Worm (Caenorhabditis elegans) whole organism, L4/young adult: ENCODE data around the gene lec-7.

Source experiments
- W03F9.2 ChIP-seq: fragments of 150-350 bp; optimal IDR thresholded peaks from 2 replicates; lab custom pipeline; 2014; ENCODE audit warnings: missing biosample characterization, missing genetic modification characterization
- dao-5 ChIP-seq: sonication (generic microtip); optimal IDR thresholded peaks from 2 replicates; lab custom pipeline; 2016; ENCODE audit warnings: missing genotype, missing genetic modification characterization, moderate library complexity, missing compliant biosample characterization
- him-1 ChIP-seq: sonication (generic microtip); optimal IDR thresholded peaks from 2 replicates; lab custom pipeline; 2016; ENCODE audit warnings: missing genotype, missing genetic modification reagents, missing genetic modification characterization, missing compliant biosample characterization

lec-7 gene

ce11 chrX:9842102-9842501 lies 9.7 kb upstream of the lec-7 start:
- TF ChIP-seq him-1 (tag; lab: Kevin White, UChicago) (no peak), W03F9.2 (tag; lab: Kevin White, UChicago) (no peak), dao-5 (tag; lab: Kevin White, UChicago) (no peak)

- no peak for TF ChIP-seq him-1 (tag; lab: Kevin White, UChicago)
- no peak for TF ChIP-seq dao-5 (tag; lab: Kevin White, UChicago)
- no peak for TF ChIP-seq W03F9.2 (tag; lab: Kevin White, UChicago)
Measured at ce11 chrX:9843568-9843967, 8.3 kb upstream of the lec-7 start.

ce11 chrX:9845916-9846315 lies 5.9 kb upstream of the lec-7 start:
- TF ChIP-seq dao-5 (tag; lab: Kevin White, UChicago), result no peak
- TF ChIP-seq him-1 (tag; lab: Kevin White, UChicago), result no peak
- TF ChIP-seq W03F9.2 (tag; lab: Kevin White, UChicago), result no peak

- TF ChIP-seq W03F9.2 (tag; lab: Kevin White, UChicago), result no peak
Measured at ce11 chrX:9846975-9847374, 4.9 kb upstream of the lec-7 start, which contains the start of gene vab-15. Gene vab-15 (plus strand): TSS chrX:9847275.

DNA sequence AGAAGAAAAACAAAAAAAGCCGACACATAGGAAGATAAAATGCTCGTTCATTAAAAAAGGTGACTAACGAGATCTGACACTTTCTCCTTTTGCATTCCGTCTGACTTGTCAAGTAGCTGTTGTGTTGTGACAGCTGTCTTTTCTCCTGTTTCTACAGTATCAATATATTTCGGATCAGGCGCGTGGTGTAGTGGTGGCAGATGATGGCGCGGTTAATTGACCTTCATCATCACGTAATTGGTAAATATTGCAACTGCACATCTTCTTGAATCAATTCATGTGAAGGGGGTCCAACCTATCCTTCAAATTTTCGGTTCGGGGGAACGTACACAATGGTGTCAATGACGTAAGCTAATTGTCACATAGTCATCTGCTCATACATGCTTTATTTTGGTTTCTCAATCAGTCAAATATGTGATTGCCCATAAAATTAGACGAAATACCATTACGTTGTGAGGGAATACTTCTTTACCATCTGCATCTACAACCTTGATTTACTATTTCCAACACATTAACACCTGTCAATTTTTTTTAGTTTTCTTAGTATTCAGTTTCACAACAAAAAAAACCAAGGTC lies 3.5 kb upstream of the lec-7 start:
- no peak for TF ChIP-seq dao-5 (tag; lab: Kevin White, UChicago)
- TF ChIP-seq W03F9.2 (tag; lab: Kevin White, UChicago), result no peak
- TF ChIP-seq him-1 (tag; lab: Kevin White, UChicago), result no peak

DNA sequence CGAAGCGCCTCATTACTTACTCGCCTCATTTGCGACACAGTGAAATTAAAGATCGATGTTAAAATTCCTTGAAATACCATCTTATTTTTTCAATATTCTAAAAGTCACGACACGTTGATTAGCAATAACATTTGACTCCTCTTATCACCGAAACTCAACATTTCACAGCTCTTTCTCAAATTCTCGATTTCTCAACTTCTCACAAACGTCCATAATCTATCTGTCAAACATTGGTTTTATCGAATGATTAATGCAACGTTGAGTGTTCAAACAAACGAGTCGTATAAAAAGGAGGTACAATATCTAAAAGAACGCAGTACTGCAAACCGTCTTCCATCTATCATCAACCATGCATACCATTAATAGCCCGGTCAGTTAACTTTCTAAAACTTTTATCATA lies 1.6 kb upstream of the lec-7 start, which contains the start of gene lec-8:
Gene lec-8, plus strand, starts transcription at position 314 of the 400 bp plus-strand sequence.
- TF ChIP-seq W03F9.2 (tag; lab: Kevin White, UChicago) (no peak), dao-5 (tag; lab: Kevin White, UChicago) (no peak), him-1 (tag; lab: Kevin White, UChicago) (no peak)

DNA sequence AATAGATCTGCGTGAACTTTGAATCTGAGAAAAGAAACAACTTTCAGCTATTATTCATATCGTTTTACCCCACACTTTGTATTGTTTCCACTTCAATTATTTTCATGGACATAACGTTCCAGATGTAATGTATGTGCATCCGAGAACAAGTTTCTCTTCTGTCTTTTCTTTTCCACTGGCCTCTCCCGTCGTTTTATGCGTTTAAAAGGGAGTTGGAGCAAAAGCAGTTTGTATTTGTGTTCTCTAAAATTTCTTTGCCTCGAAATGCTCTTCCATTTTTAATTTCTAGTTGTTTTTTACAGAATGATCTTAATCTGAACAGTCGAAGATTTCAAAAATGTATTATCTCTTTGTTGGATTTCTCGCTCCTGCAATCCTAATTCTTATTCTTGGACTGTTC lies 4.8 kb downstream of the lec-7 start, which contains the start of gene R07B1.11:
Gene R07B1.11, plus strand, starts transcription at position 301 of the 400 bp plus-strand sequence.
- TF ChIP-seq him-1 (tag; lab: Kevin White, UChicago) (no peak), W03F9.2 (tag; lab: Kevin White, UChicago) (no peak), dao-5 (tag; lab: Kevin White, UChicago) (no peak)

DNA sequence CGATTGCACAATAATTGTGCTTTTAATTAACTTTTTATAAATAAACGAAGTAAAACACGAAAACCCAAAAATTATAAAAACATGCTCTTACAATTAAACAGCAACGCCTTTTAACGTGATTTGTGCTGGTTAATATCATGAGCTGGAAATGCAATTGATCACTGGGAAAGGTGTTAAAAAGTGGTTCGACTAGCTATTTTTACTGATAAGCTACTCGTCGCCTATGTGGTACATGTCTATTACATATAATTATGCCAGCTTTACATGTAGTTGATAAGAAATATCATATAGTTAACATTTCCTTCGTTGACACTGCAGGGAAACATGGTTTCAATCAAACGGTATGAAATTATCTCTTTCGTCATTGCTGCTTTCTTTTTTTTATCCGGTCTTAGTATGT lies 6.2 kb downstream of the lec-7 start, which contains the start of gene scav-5:
Gene scav-5, plus strand, starts transcription at position 297 of the 400 bp plus-strand sequence.
- TF ChIP-seq him-1 (tag; lab: Kevin White, UChicago), result no peak
- TF ChIP-seq W03F9.2 (tag; lab: Kevin White, UChicago), result no peak
- no peak for TF ChIP-seq dao-5 (tag; lab: Kevin White, UChicago)

- no peak for TF ChIP-seq W03F9.2 (tag; lab: Kevin White, UChicago)
- TF ChIP-seq him-1 (tag; lab: Kevin White, UChicago), result no peak
- no peak for TF ChIP-seq dao-5 (tag; lab: Kevin White, UChicago)
Measured at ce11 chrX:9862916-9863624, 11.2 kb downstream of the lec-7 start, which contains the start of the genes gst-36 and R07B1.5. Gene gst-36 (minus strand): TSS chrX:9862960. Gene R07B1.5 (plus strand): TSS chrX:9863580.

- TF ChIP-seq him-1 (tag; lab: Kevin White, UChicago) (no peak), dao-5 (tag; lab: Kevin White, UChicago) (no peak), W03F9.2 (tag; lab: Kevin White, UChicago) (no peak)
Measured at ce11 chrX:9866355-9866754, 14.5 kb downstream of the lec-7 start, which contains the start of gene R07B1.6. Gene R07B1.6 (plus strand): TSS chrX:9866655.

DNA sequence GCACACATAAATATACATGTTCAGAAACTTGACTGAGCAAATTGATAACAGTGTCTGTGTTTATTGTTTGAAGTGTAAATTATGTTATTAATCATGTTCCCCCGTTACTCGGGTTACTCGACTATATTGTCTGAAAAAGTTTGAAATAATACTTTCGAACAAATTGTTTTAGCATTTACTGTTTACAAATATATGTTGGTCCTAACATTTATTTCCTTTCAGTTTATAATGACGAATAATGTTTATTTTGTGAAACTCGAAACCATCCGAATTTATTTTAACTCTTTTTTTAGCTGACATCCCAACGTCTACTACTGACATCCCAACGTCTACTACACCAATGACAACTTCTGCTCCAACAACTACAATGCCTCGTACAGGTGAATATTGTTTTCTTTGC lies 17.0 kb downstream of the lec-7 start, which contains the start of gene R07B1.7:
Gene R07B1.7, plus strand, starts transcription at position 301 of the 400 bp plus-strand sequence.
- TF ChIP-seq W03F9.2 (tag; lab: Kevin White, UChicago) (no peak), him-1 (tag; lab: Kevin White, UChicago) (no peak), dao-5 (tag; lab: Kevin White, UChicago) (no peak)

ce11 chrX:9869522-9869921 lies 17.7 kb downstream of the lec-7 start, which contains the start of gene R07B1.13:
Gene R07B1.13 (plus strand): TSS chrX:9869822.
- TF ChIP-seq dao-5 (tag; lab: Kevin White, UChicago) (no peak), him-1 (tag; lab: Kevin White, UChicago) (no peak), W03F9.2 (tag; lab: Kevin White, UChicago) (no peak)

DNA sequence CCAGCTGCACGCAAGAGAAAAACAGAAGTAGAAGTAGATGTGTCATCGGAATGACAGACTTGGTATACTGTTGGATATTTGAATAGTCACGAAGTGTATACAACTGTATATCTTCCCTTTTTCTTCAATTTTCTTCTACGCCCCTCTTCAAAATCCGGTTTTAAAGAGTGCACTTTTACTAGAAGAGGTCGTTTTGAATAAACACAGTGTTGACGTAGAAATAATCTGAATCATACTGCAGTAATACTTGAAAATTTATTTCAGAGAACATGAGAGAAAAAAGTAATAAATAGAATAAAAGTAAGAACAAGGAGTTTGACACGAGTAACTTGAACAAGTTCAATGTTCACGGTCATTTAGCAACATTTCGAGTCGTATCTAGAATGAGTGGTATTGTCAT lies 20.7 kb downstream of the lec-7 start, which contains the start of gene R07B1.8:
Gene R07B1.8, minus strand, starts transcription at position 101 of the 400 bp plus-strand sequence.
- TF ChIP-seq dao-5 (tag; lab: Kevin White, UChicago) (no peak), him-1 (tag; lab: Kevin White, UChicago) (no peak), W03F9.2 (tag; lab: Kevin White, UChicago) (no peak)
